Worm (Caenorhabditis elegans) whole organism, early embryonic: ENCODE data around the gene cct-8.

ENCODE experiments used
- B0310.2 ChIP-seq: sonication (generic microtip); optimal IDR thresholded peaks from 2 replicates; lab custom pipeline; 2016; ENCODE audit warnings: mild to moderate bottlenecking, missing genetic modification characterization, missing compliant biosample characterization
- F13C5.2 ChIP-seq: sonication (generic microtip); optimal IDR thresholded peaks from 2 replicates; lab custom pipeline; 2017; ENCODE audit warnings: mild to moderate bottlenecking, missing genetic modification characterization, inconsistent platforms, missing compliant biosample characterization
- aly-1 ChIP-seq: sonication (generic microtip); optimal IDR thresholded peaks from 2 replicates; lab custom pipeline; 2016; ENCODE audit warnings: missing genetic modification characterization, missing compliant biosample characterization
- ama-1 ChIP-seq: fragments of 150-350 bp; optimal IDR thresholded peaks from 2 replicates; lab custom pipeline; 2014
- ets-7 ChIP-seq: sonication (generic microtip); optimal IDR thresholded peaks from 2 replicates; lab custom pipeline; 2016; ENCODE audit warnings: missing genotype, missing genetic modification characterization, missing compliant biosample characterization
- hmg-4 ChIP-seq: fragments of 200-800 bp; sonication (Bioruptor generic); optimal IDR thresholded peaks from 2 replicates; lab custom pipeline; 2018; ENCODE audit warnings: mild to moderate bottlenecking, missing genetic modification characterization, missing compliant biosample characterization
- hnd-1 ChIP-seq: sonication (generic microtip); optimal IDR thresholded peaks from 2 replicates; lab custom pipeline; 2016; ENCODE audit warnings: missing genetic modification characterization, missing compliant biosample characterization
- sea-1 ChIP-seq: fragments of 200-800 bp; sonication (Bioruptor generic); conservative IDR thresholded peaks from 2 replicates; pipeline ENCODE4 v1.3.6; 2022; ENCODE audit warnings: missing genetic modification characterization, missing compliant biosample characterization
- tbx-11 ChIP-seq: fragments of 200-800 bp; sonication (Bioruptor generic); IDR thresholded peaks from 2 replicates; pipeline ENCODE4 v1.3.6; 2022; ENCODE audit warnings: missing genetic modification characterization, missing compliant biosample characterization
- tbx-37 ChIP-seq: fragments of 200-800 bp; sonication (Bioruptor generic); conservative IDR thresholded peaks from 2 replicates; pipeline ENCODE4 v1.3.6; 2022; ENCODE audit warnings: missing genetic modification reagents, missing genetic modification characterization, missing compliant biosample characterization
- tra-4 ChIP-seq: sonication (generic microtip); optimal IDR thresholded peaks from 2 replicates; lab custom pipeline; 2017; ENCODE audit warnings: missing genetic modification characterization, missing compliant biosample characterization

DNA sequence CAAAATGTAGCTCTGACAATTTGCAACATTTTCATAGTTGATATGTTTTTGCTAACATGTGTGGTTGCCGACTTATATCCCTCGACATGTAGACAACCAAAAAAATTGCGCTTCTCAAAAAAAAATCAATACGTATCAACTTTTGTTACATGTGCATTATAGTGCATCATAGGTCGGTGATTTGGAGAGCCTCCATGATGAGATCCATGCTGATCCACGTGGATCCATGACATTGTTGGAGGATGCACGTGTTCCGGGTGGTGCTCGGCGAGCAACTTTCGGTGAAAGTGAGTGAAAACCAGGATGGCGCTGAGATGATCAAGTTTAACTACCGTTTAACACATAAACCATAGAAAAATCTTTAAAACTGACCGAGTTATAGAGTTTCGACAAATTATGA lies 17.3 kb upstream of the cct-8 start:
- TF ChIP-seq ama-1 (no peak), sea-1 (no peak), hmg-4 (GFP tag; lab: Kevin White, UChicago) (no peak), tra-4 (tag; lab: Kevin White, UChicago) (no peak), ets-7 (tag; lab: Kevin White, UChicago) (no peak), F13C5.2 (tag; lab: Kevin White, UChicago) (no peak), tbx-37 (GFP tag; lab: Robert Waterston, UW) (no peak), aly-1 (tag; lab: Kevin White, UChicago) (no peak), tbx-11 (GFP tag; lab: Robert Waterston, UW) (no peak), B0310.2 (tag; lab: Kevin White, UChicago) (no peak), hnd-1 (tag; lab: Kevin White, UChicago) (no peak)
